Fruit fly (Drosophila melanogaster): ENCODE results near the gene CG31089.

DNA sequence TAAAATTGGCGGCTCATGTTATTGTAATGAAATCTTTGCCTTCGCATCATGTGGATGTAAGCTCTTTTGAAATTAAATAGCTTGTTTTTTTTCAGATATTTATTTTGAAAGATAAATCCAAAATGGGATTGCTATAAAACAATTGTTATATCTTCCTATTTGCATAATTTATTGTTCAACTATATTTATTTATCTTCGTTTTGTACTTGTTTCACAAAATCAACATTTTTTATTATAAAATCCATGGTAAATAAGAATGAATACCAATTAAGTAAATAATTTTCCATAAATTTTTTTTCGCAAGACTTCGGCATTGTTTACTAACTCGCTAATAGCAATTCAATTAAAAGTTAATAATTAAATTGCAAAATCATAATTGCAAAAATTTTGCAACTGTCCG is 20.1 kb downstream of the CG31089 start, which contains the start of gene CG14546:
- TF ChIP-seq CG8478 (optimal IDR thresholded peaks at IDR 0.05) (no peak), CTCF (optimal IDR thresholded peaks at IDR 0.05) (no peak)
